Fruit fly (Drosophila melanogaster) whole organism, embryonic: ENCODE results near the gene Mst85C.
A peak's percentile ranks its signal among the peaks of the same experiment; 100 is the strongest.

Experiments
- B-H2 ChIP-seq: fragments of 200-800 bp; sonication (Bioruptor generic); optimal IDR thresholded peaks from 2 replicates; lab custom pipeline; 2018; ENCODE audit warnings: missing biosample characterization, mild to moderate bottlenecking, missing genetic modification characterization
- CG10147 ChIP-seq: fragments of 200-800 bp; sonication (Bioruptor generic); optimal IDR thresholded peaks from 2 replicates; lab custom pipeline; 2019; ENCODE audit warnings: missing biosample characterization, mild to moderate bottlenecking, missing genetic modification characterization, moderate library complexity
- CG10462 ChIP-seq: fragments of 200-800 bp; sonication (Bioruptor generic); optimal IDR thresholded peaks from 2 replicates; lab custom pipeline; 2016; ENCODE audit warnings: missing biosample characterization, missing genetic modification characterization
- CG10543 ChIP-seq: fragments of 200-800 bp; sonication (Bioruptor generic); optimal IDR thresholded peaks from 3 replicates; lab custom pipeline; 2017; ENCODE audit warnings: missing biosample characterization, mild to moderate bottlenecking, missing genetic modification characterization, moderate library complexity
- CG10979 ChIP-seq: fragments of 200-800 bp; sonication (Bioruptor generic); optimal IDR thresholded peaks from 2 replicates; lab custom pipeline; 2018; ENCODE audit warnings: missing biosample characterization, mild to moderate bottlenecking, missing genetic modification characterization, moderate library complexity
- CG11696 ChIP-seq: fragments of 200-800 bp; sonication (Bioruptor generic); IDR thresholded peaks from 2 replicates; pipeline ENCODE4 v1.3.6; 2022; ENCODE audit warnings: missing biosample characterization, missing genetic modification characterization
- CG12391 ChIP-seq: fragments of 200-800 bp; sonication (Bioruptor generic); optimal IDR thresholded peaks from 3 replicates; lab custom pipeline; 2018; ENCODE audit warnings: missing biosample characterization, mild to moderate bottlenecking, missing genetic modification characterization, moderate library complexity
- CG12942 ChIP-seq: fragments of 200-800 bp; sonication (Bioruptor generic); optimal IDR thresholded peaks from 3 replicates; lab custom pipeline; 2016; ENCODE audit warnings: missing biosample characterization, missing genetic modification characterization
- CG13424 ChIP-seq: fragments of 200-800 bp; sonication (Bioruptor generic); optimal IDR thresholded peaks from 2 replicates; lab custom pipeline; 2019; ENCODE audit warnings: missing biosample characterization, mild to moderate bottlenecking, missing genetic modification characterization, moderate library complexity
- CG15514 ChIP-seq: fragments of 200-800 bp; sonication (Bioruptor generic); optimal IDR thresholded peaks from 3 replicates; lab custom pipeline; 2017; ENCODE audit warnings: missing biosample characterization, missing genetic modification characterization, mild to moderate bottlenecking, moderate library complexity, missing genetic modification reagents
- CG17328 ChIP-seq: fragments of 200-800 bp; sonication (Bioruptor generic); IDR thresholded peaks from 2 replicates; pipeline ENCODE4 v1.3.6; 2022; ENCODE audit warnings: missing biosample characterization, missing genetic modification characterization
- CG1792 ChIP-seq: fragments of 200-800 bp; sonication (Bioruptor generic); optimal IDR thresholded peaks from 2 replicates; lab custom pipeline; 2016; ENCODE audit warnings: missing biosample characterization, missing genetic modification characterization
- CG18764 ChIP-seq: fragments of 200-800 bp; sonication (Bioruptor generic); optimal IDR thresholded peaks from 3 replicates; lab custom pipeline; 2016; ENCODE audit warnings: missing biosample characterization, missing genetic modification characterization
- CG31224 ChIP-seq: fragments of 200-800 bp; sonication (Bioruptor generic); IDR thresholded peaks from 2 replicates; pipeline ENCODE4 v1.3.6; 2022; ENCODE audit warnings: missing biosample characterization, missing genetic modification characterization
- CG32532 ChIP-seq: fragments of 200-800 bp; sonication (Bioruptor generic); IDR thresholded peaks from 2 replicates; pipeline ENCODE4 v1.3.6; 2022; ENCODE audit warnings: missing biosample characterization, missing genetic modification characterization
- CG34422 ChIP-seq: fragments of 200-800 bp; sonication (Bioruptor generic); IDR thresholded peaks from 3 replicates; pipeline ENCODE4 v1.3.6; 2022; ENCODE audit warnings: missing biosample characterization, missing genetic modification characterization
- CG8281 ChIP-seq: fragments of 200-800 bp; sonication (Bioruptor generic); optimal IDR thresholded peaks from 2 replicates; lab custom pipeline; 2018; ENCODE audit warnings: missing biosample characterization, mild to moderate bottlenecking, missing genetic modification characterization, moderate library complexity
- CG8924 ChIP-seq: fragments of 200-800 bp; optimal IDR thresholded peaks from 3 replicates; lab custom pipeline; 2019; ENCODE audit warnings: missing biosample characterization, mild to moderate bottlenecking, missing genetic modification characterization, moderate library complexity
- CG9727 ChIP-seq: fragments of 200-800 bp; sonication (Bioruptor generic); optimal IDR thresholded peaks from 3 replicates; lab custom pipeline; 2017; ENCODE audit warnings: missing biosample characterization, mild to moderate bottlenecking, missing genetic modification characterization
- CTCF ChIP-seq: fragments of 200-800 bp; sonication (Bioruptor generic); optimal IDR thresholded peaks from 2 replicates; lab custom pipeline; 2017; ENCODE audit warnings: missing biosample characterization, mild to moderate bottlenecking, missing genetic modification characterization, moderate library complexity
- CoRest ChIP-seq: fragments of 200-800 bp; sonication (Bioruptor generic); optimal IDR thresholded peaks from 3 replicates; lab custom pipeline; 2018; ENCODE audit warnings: missing biosample characterization, mild to moderate bottlenecking, missing genetic modification characterization, moderate library complexity
- Dad ChIP-seq: fragments of 200-800 bp; sonication (Bioruptor generic); optimal IDR thresholded peaks from 3 replicates; lab custom pipeline; 2016; ENCODE audit warnings: missing biosample characterization, missing genetic modification characterization
- Dbx ChIP-seq: fragments of 200-800 bp; sonication (Bioruptor generic); IDR thresholded peaks from 3 replicates; pipeline ENCODE4 v1.3.6; 2022; ENCODE audit warnings: missing biosample characterization, missing genetic modification characterization
- Dll ChIP-seq: fragments of 200-800 bp; sonication (Bioruptor generic); IDR thresholded peaks from 4 replicates; pipeline ENCODE4 v1.3.6; 2022; ENCODE audit warnings: missing biosample characterization, missing genetic modification characterization; ENCODE audit not compliant: partially characterized antibody
- E2f2 ChIP-seq: fragments of 200-800 bp; sonication (Bioruptor generic); IDR thresholded peaks from 2 replicates; pipeline ENCODE4 v1.3.6; 2022; ENCODE audit warnings: missing biosample characterization, missing genetic modification characterization
- ERR ChIP-seq: fragments of 200-800 bp; sonication (Bioruptor generic); optimal IDR thresholded peaks from 2 replicates; lab custom pipeline; 2016; ENCODE audit warnings: missing biosample characterization, missing genetic modification characterization
- Eip74EF ChIP-seq, 2 experiments: fragments of 200-800 bp in 1 of 2; fragments of >200 bp in 1 of 2; sonication (Bioruptor generic) in 1 of 2; optimal IDR thresholded peaks; 2 replicates each; lab custom pipeline; 2017 to 2019; ENCODE audit warnings: missing biosample characterization in 2 of 2, missing genetic modification characterization in 2 of 2, mild to moderate bottlenecking in 1 of 2, moderate library complexity in 1 of 2
- HLH4C ChIP-seq: fragments of 200-800 bp; sonication (Bioruptor generic); IDR thresholded peaks from 3 replicates; pipeline ENCODE4 v1.3.6; 2022; ENCODE audit warnings: missing biosample characterization, missing genetic modification characterization; ENCODE audit not compliant: partially characterized antibody
- HmgD ChIP-seq: fragments of 200-800 bp; sonication (Bioruptor generic); optimal IDR thresholded peaks from 3 replicates; lab custom pipeline; 2016; ENCODE audit warnings: missing biosample characterization, missing genetic modification characterization
- Hr3 ChIP-seq: fragments of 200-800 bp; sonication (Bioruptor generic); optimal IDR thresholded peaks from 3 replicates; lab custom pipeline; 2016; ENCODE audit warnings: missing biosample characterization, missing genetic modification characterization
- Mad ChIP-seq: fragments of 200-800 bp; sonication (Bioruptor generic); optimal IDR thresholded peaks from 2 replicates; lab custom pipeline; 2016; ENCODE audit warnings: missing biosample characterization, missing genetic modification characterization
- Mes4 ChIP-seq: fragments of 200-800 bp; sonication (Bioruptor generic); optimal IDR thresholded peaks from 2 replicates; lab custom pipeline; 2016; ENCODE audit warnings: missing biosample characterization, missing genetic modification characterization
- Opbp ChIP-seq: fragments of 200-800 bp; sonication (Bioruptor generic); IDR thresholded peaks from 3 replicates; pipeline ENCODE4 v1.3.6; 2022; ENCODE audit warnings: missing biosample characterization, missing genetic modification characterization; ENCODE audit not compliant: partially characterized antibody
- Scr ChIP-seq: fragments of 200-800 bp; sonication (Bioruptor generic); IDR thresholded peaks from 2 replicates; pipeline ENCODE4 v1.3.6; 2022; ENCODE audit warnings: missing biosample characterization, missing genetic modification characterization; ENCODE audit not compliant: partially characterized antibody
- Stat92E ChIP-seq, 3 experiments: fragments of >200 bp in 2 of 3; fragments of 200-800 bp in 1 of 3; sonication (Bioruptor generic) in 1 of 3; optimal IDR thresholded peaks; 2 replicates each; lab custom pipeline; 2017 to 2019; ENCODE audit warnings: missing biosample characterization in 3 of 3, missing genetic modification characterization in 3 of 3, mild to moderate bottlenecking in 1 of 3, moderate library complexity in 1 of 3
- caup ChIP-seq: fragments of 200-800 bp; sonication (Bioruptor generic); optimal IDR thresholded peaks from 3 replicates; lab custom pipeline; 2017; ENCODE audit warnings: missing biosample characterization, mild to moderate bottlenecking, missing genetic modification characterization, moderate library complexity; ENCODE audit not compliant: severe bottlenecking
- eyg ChIP-seq: fragments of 200-800 bp; sonication (Bioruptor generic); optimal IDR thresholded peaks from 3 replicates; lab custom pipeline; 2016; ENCODE audit warnings: missing biosample characterization, missing genetic modification characterization
- jigr1 ChIP-seq: fragments of 200-800 bp; sonication (Bioruptor generic); IDR thresholded peaks from 3 replicates; pipeline ENCODE4 v1.3.6; 2022; ENCODE audit warnings: missing biosample characterization, missing genetic modification characterization
- lmd ChIP-seq: fragments of 200-800 bp; sonication (Bioruptor generic); IDR thresholded peaks from 2 replicates; pipeline ENCODE4 v1.3.6; 2022; ENCODE audit warnings: missing biosample characterization, missing genetic modification characterization
- odd ChIP-seq: fragments of 200-800 bp; sonication (Bioruptor generic); optimal IDR thresholded peaks from 2 replicates; lab custom pipeline; 2017; ENCODE audit warnings: missing biosample characterization, mild to moderate bottlenecking, missing genetic modification characterization
- onecut ChIP-seq: fragments of 200-800 bp; sonication (Bioruptor generic); IDR thresholded peaks from 2 replicates; pipeline ENCODE4 v1.3.6; 2022; ENCODE audit warnings: missing biosample characterization, missing genetic modification characterization
- pb ChIP-seq: fragments of 200-800 bp; sonication (Bioruptor generic); optimal IDR thresholded peaks from 3 replicates; lab custom pipeline; 2016; ENCODE audit warnings: missing biosample characterization, missing genetic modification characterization
- pnt ChIP-seq: fragments of 200-800 bp; sonication (Bioruptor generic); optimal IDR thresholded peaks from 3 replicates; lab custom pipeline; 2016; ENCODE audit warnings: missing biosample characterization, missing genetic modification characterization
- sna ChIP-seq: fragments of 200-800 bp; sonication (Bioruptor generic); IDR thresholded peaks from 2 replicates; pipeline ENCODE4 v1.3.6; 2022; ENCODE audit warnings: missing biosample characterization, missing genetic modification characterization; ENCODE audit not compliant: partially characterized antibody
- sug ChIP-seq: fragments of 200-800 bp; optimal IDR thresholded peaks from 2 replicates; lab custom pipeline; 2019; ENCODE audit warnings: missing biosample characterization, mild to moderate bottlenecking, missing genetic modification characterization, moderate library complexity
- tna ChIP-seq: fragments of 200-800 bp; sonication (Bioruptor generic); IDR thresholded peaks from 2 replicates; pipeline ENCODE4 v1.3.6; 2022; ENCODE audit warnings: missing biosample characterization, missing genetic modification characterization; ENCODE audit not compliant: partially characterized antibody
- trem ChIP-seq: fragments of 200-800 bp; optimal IDR thresholded peaks from 3 replicates; lab custom pipeline; 2019; ENCODE audit warnings: missing biosample characterization, mild to moderate bottlenecking, missing genetic modification characterization, moderate library complexity
- twi ChIP-seq: fragments of 200-800 bp; optimal IDR thresholded peaks from 2 replicates; lab custom pipeline; 2019; ENCODE audit warnings: missing biosample characterization, mild to moderate bottlenecking, missing genetic modification characterization, moderate library complexity
- vfl ChIP-seq: fragments of 200-800 bp; sonication (Bioruptor generic); optimal IDR thresholded peaks from 2 replicates; lab custom pipeline; 2016; ENCODE audit warnings: missing biosample characterization, missing genetic modification characterization
- zen ChIP-seq: fragments of 200-800 bp; sonication (Bioruptor generic); optimal IDR thresholded peaks from 3 replicates; lab custom pipeline; 2018; ENCODE audit warnings: missing biosample characterization, mild to moderate bottlenecking, missing genetic modification characterization, moderate library complexity

Mst85C gene

dm6 chr3R:9064874-9065273, 16.4 kb downstream of the Mst85C start, which contains the start of the genes beag and Ada (continued):
- TF ChIP-seq CG13424 (peak; percentile 57), jigr1 (GFP tag; lab: Robert Waterston, UW) (no peak), Dll (peak; percentile 64; the same call in 2 of the 4 replicates), sna (GFP tag; lab: Robert Waterston, UW) (peak; percentile 42; the same call in 1 of the 2 replicates), ERR (peak; percentile 2), CG8924 (tag; lab: Kevin White, UChicago) (peak; percentile 60), Dad (GFP tag; lab: Kevin White, UChicago) (peak; percentile 13), CG12391 (peak; percentile 64), CG18764 (GFP tag; lab: Kevin White, UChicago) (no peak), CoRest (tag; lab: Kevin White, UChicago) (peak; percentile 39), HmgD (GFP tag; lab: Kevin White, UChicago) (peak; percentile 9), Mad (GFP tag; lab: Kevin White, UChicago) (peak; percentile 6), Opbp (GFP tag; lab: Robert Waterston, UW) (peak; percentile 40; the same call in 1 of the 3 replicates), tna (GFP tag; lab: Robert Waterston, UW) (no peak), pb (GFP tag; lab: Kevin White, UChicago) (no peak), Dbx (GFP tag; lab: Robert Waterston, UW) (peak; percentile 28; the same call in 1 of the 3 replicates), CG12942 (GFP tag; lab: Kevin White, UChicago) (no peak), CG10979 (tag; lab: Kevin White, UChicago) (peak; percentile 29), CG10543 (GFP tag; lab: Kevin White, UChicago) (peak; percentile 8), trem (tag; lab: Kevin White, UChicago) (peak; percentile 51), CG31224 (no peak), Eip74EF (GFP tag; optimal IDR thresholded peaks at IDR 0.05; lab: Kevin White, UChicago) (no peak), zen (tag; lab: Kevin White, UChicago) (peak; percentile 66), Mes4 (GFP tag; lab: Kevin White, UChicago) (no peak), E2f2 (GFP tag; lab: Robert Waterston, UW) (peak; percentile 71), CTCF (GFP tag; lab: Kevin White, UChicago) (no peak), pnt (no peak), Scr (GFP tag; lab: Robert Waterston, UW) (peak; percentile 55), twi (tag; lab: Kevin White, UChicago) (peak; percentile 36), CG15514 (peak; percentile 67), CG17328 (no peak), eyg (peak; percentile 30), sug (tag; lab: Kevin White, UChicago) (peak; percentile 63), B-H2 (peak; percentile 60), CG9727 (GFP tag; lab: Kevin White, UChicago) (no peak), caup (GFP tag; lab: Kevin White, UChicago) (no peak), CG32532 (peak; percentile 71), lmd (GFP tag; lab: Robert Waterston, UW) (peak; percentile 30; the same call in 1 of the 2 replicates), odd (GFP tag; lab: Kevin White, UChicago) (no peak), Hr3 (peak; percentile 6), CG34422 (GFP tag; lab: Robert Waterston, UW) (peak; percentile 52; the same call in 1 of the 3 replicates), CG11696 (GFP tag; lab: Robert Waterston, UW) (no peak), CG8281 (tag; lab: Kevin White, UChicago) (no peak), HLH4C (GFP tag; lab: Robert Waterston, UW) (peak; percentile 52; the same call in 1 of the 3 replicates), onecut (GFP tag; lab: Robert Waterston, UW) (peak; percentile 89), Stat92E (GFP tag; optimal IDR thresholded peaks at IDR 0.05; lab: Kevin White, UChicago) (peak in 1 of 3 experiments; percentile 59), vfl (GFP tag; lab: Kevin White, UChicago) (no peak), CG1792 (GFP tag; lab: Kevin White, UChicago) (peak; percentile 5), CG10462 (GFP tag; lab: Kevin White, UChicago) (peak; percentile 52), CG10147 (GFP tag; lab: Kevin White, UChicago) (peak; percentile 67)
